Worm (Caenorhabditis elegans): ENCODE results near the gene daf-6.

Gene daf-6

ce11 chrX:14897192-14897591 is 8.9 kb downstream of the daf-6 start:
- TF ChIP-seq F39B2.1 (GFP tag; IDR thresholded peaks at IDR 0.05) (no peak), snpc-1.1 (tag; optimal IDR thresholded peaks at IDR 0.05; ENCODE audit: insufficient read depth) (peak; percentile 76), snpc-4 (GFP tag; optimal IDR thresholded peaks at IDR 0.05) (no peak), snpc-4 (tag; optimal IDR thresholded peaks at IDR 0.05) (peak in 2 of 4 experiments; percentile 85 to 89)

ce11 chrX:14898205-14898604 is 9.9 kb downstream of the daf-6 start, which contains the start of gene lips-8:
TSS of gene lips-8 (plus strand) at chrX:14898505.
- TF ChIP-seq mes-4 (tag; optimal IDR thresholded peaks at IDR 0.05), result no peak
- no peak for TF ChIP-seq lir-1 (GFP tag; conservative IDR thresholded peaks at IDR 0.05)
- no peak for TF ChIP-seq bed-2 (GFP tag; IDR thresholded peaks at IDR 0.05)
- no peak for TF ChIP-seq B0261.1 (tag; optimal IDR thresholded peaks at IDR 0.05)
- no peak for TF ChIP-seq lin-54 (GFP tag; optimal IDR thresholded peaks at IDR 0.05)
- no peak for TF ChIP-seq nfyb-1 (GFP tag; IDR thresholded peaks at IDR 0.05)
- TF ChIP-seq Y95B8A.8 (GFP tag; IDR thresholded peaks at IDR 0.05), result no peak
- no peak for TF ChIP-seq lag-1 (GFP tag; IDR thresholded peaks at IDR 0.05)
- TF ChIP-seq zim-3 (tag; optimal IDR thresholded peaks at IDR 0.05), result no peak
- no peak for TF ChIP-seq D2030.7 (GFP tag; IDR thresholded peaks at IDR 0.05)
- no peak for TF ChIP-seq him-1 (tag; optimal IDR thresholded peaks at IDR 0.05)
- TF ChIP-seq hmg-1.2 (GFP tag; IDR thresholded peaks at IDR 0.05), result no peak
- no peak for TF ChIP-seq atf-7 (tag; optimal IDR thresholded peaks at IDR 0.05)

- TF ChIP-seq zim-3 (tag; optimal IDR thresholded peaks at IDR 0.05), result no peak
- no peak for TF ChIP-seq akir-1 (GFP tag; optimal IDR thresholded peaks at IDR 0.05)
- TF ChIP-seq egrh-3 (GFP tag; IDR thresholded peaks at IDR 0.05), result no peak
- TF ChIP-seq F37B4.10 (GFP tag; IDR thresholded peaks at IDR 0.05), result no peak
- no peak for TF ChIP-seq madf-8 (GFP tag; conservative IDR thresholded peaks at IDR 0.05)
- TF ChIP-seq hlh-12 (tag; optimal IDR thresholded peaks at IDR 0.05), result no peak
- TF ChIP-seq ztf-25 (GFP tag; IDR thresholded peaks at IDR 0.05), result no peak
- no peak for TF ChIP-seq C06A6.2 (GFP tag; conservative IDR thresholded peaks at IDR 0.05)
- TF ChIP-seq snpc-3.4 (tag; optimal IDR thresholded peaks at IDR 0.05), result no peak
- no peak for TF ChIP-seq lin-35 (GFP tag; optimal IDR thresholded peaks at IDR 0.05)
- TF ChIP-seq ztf-26 (tag; optimal IDR thresholded peaks at IDR 0.05), result no peak
- TF ChIP-seq chd-7 (tag; optimal IDR thresholded peaks at IDR 0.05), result no peak
- no peak for TF ChIP-seq B0035.1 (tag; optimal IDR thresholded peaks at IDR 0.05)
- no peak for TF ChIP-seq sea-2 (GFP tag; IDR thresholded peaks at IDR 0.05)
Measured at ce11 chrX:14900487-14900886, 12.2 kb downstream of the daf-6 start.

ce11 chrX:14903424-14903823 is 15.1 kb downstream of the daf-6 start:
- TF ChIP-seq ztf-22 (GFP tag; optimal IDR thresholded peaks at IDR 0.05) (no peak), ztf-6 (GFP tag; IDR thresholded peaks at IDR 0.05) (no peak), bed-2 (GFP tag; IDR thresholded peaks at IDR 0.05) (no peak)

- TF ChIP-seq atf-7 (tag; optimal IDR thresholded peaks at IDR 0.05), result no peak
- no peak for TF ChIP-seq B0261.1 (tag; optimal IDR thresholded peaks at IDR 0.05)
Measured at ce11 chrX:14905161-14905560, 16.9 kb downstream of the daf-6 start, which contains the start of gene hex-5. TSS of gene hex-5 (minus strand) at chrX:14905261.

All from whole organism, young adult.